Worm (Caenorhabditis elegans) whole organism, early embryonic: Measurements from ENCODE around the gene gst-17.

Experiments
- B0310.2 ChIP-seq: sonication (generic microtip); optimal IDR thresholded peaks from 2 replicates; lab custom pipeline; 2016; ENCODE audit warnings: mild to moderate bottlenecking, missing genetic modification characterization, missing compliant biosample characterization
- aly-1 ChIP-seq: sonication (generic microtip); optimal IDR thresholded peaks from 2 replicates; lab custom pipeline; 2016; ENCODE audit warnings: missing genetic modification characterization, missing compliant biosample characterization
- ama-1 ChIP-seq: fragments of 150-350 bp; optimal IDR thresholded peaks from 2 replicates; lab custom pipeline; 2014
- ceh-13 ChIP-seq: fragments of 200-800 bp; sonication (Bioruptor generic); optimal IDR thresholded peaks from 2 replicates; lab custom pipeline; 2018; ENCODE audit warnings: mild to moderate bottlenecking, missing genetic modification characterization, missing compliant biosample characterization
- ceh-36 ChIP-seq: sonication (generic microtip); optimal IDR thresholded peaks from 2 replicates; lab custom pipeline; 2016; ENCODE audit warnings: missing genetic modification characterization, inconsistent platforms, missing compliant biosample characterization
- ets-7 ChIP-seq: sonication (generic microtip); optimal IDR thresholded peaks from 2 replicates; lab custom pipeline; 2016; ENCODE audit warnings: missing genotype, missing genetic modification characterization, missing compliant biosample characterization
- flt-1 ChIP-seq: fragments of 200-800 bp; sonication (Bioruptor generic); IDR thresholded peaks from 2 replicates; pipeline ENCODE4 v1.3.6; 2022; ENCODE audit warnings: missing genetic modification characterization, missing compliant biosample characterization
- hmbx-1 ChIP-seq: sonication (generic microtip); optimal IDR thresholded peaks from 2 replicates; lab custom pipeline; 2016; ENCODE audit warnings: mild to moderate bottlenecking, missing genetic modification characterization, missing compliant biosample characterization
- hmg-4 ChIP-seq: fragments of 200-800 bp; sonication (Bioruptor generic); optimal IDR thresholded peaks from 2 replicates; lab custom pipeline; 2018; ENCODE audit warnings: mild to moderate bottlenecking, missing genetic modification characterization, missing compliant biosample characterization
- hnd-1 ChIP-seq: sonication (generic microtip); optimal IDR thresholded peaks from 2 replicates; lab custom pipeline; 2016; ENCODE audit warnings: missing genetic modification characterization, missing compliant biosample characterization
- scrt-1 ChIP-seq: fragments of 200-800 bp; sonication (Bioruptor generic); IDR thresholded peaks from 2 replicates; pipeline ENCODE4 v1.3.6; 2022; ENCODE audit warnings: missing genetic modification characterization, missing compliant biosample characterization
- sea-1 ChIP-seq: fragments of 200-800 bp; sonication (Bioruptor generic); conservative IDR thresholded peaks from 2 replicates; pipeline ENCODE4 v1.3.6; 2022; ENCODE audit warnings: missing genetic modification characterization, missing compliant biosample characterization
- tbx-11 ChIP-seq: fragments of 200-800 bp; sonication (Bioruptor generic); IDR thresholded peaks from 2 replicates; pipeline ENCODE4 v1.3.6; 2022; ENCODE audit warnings: missing genetic modification characterization, missing compliant biosample characterization
- tra-4 ChIP-seq: sonication (generic microtip); optimal IDR thresholded peaks from 2 replicates; lab custom pipeline; 2017; ENCODE audit warnings: missing genetic modification characterization, missing compliant biosample characterization

DNA sequence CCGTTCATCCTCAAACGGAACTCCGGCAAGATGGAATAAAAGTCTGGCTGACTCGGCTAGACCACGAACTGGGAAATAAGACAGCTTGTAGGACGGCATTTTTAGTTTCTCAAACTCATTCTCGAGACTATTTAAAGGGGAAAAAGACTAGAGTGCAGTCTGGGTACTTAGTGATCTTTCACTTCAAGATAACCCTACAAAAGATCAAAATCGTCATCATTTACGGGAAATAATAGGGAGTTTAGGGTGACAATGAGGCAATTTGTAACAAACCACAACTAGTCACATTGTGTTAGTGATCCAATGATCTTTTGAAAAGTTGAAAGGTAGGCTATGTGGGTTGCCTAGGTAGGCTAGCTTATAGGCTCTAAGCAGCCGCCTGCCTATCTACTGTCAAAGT, 14.6 kb downstream of the gst-17 start, which contains the start of gene gst-14:
- TF ChIP-seq ama-1 (lab: Kevin White, UChicago) (no peak), flt-1 (GFP tag; lab: Robert Waterston, UW) (no peak), hmbx-1 (tag; lab: Kevin White, UChicago) (no peak), scrt-1 (GFP tag; lab: Robert Waterston, UW) (no peak), hmg-4 (GFP tag; lab: Kevin White, UChicago) (no peak), ceh-13 (no peak), tbx-11 (no peak), ceh-36 (tag; lab: Kevin White, UChicago) (no peak), aly-1 (tag; lab: Kevin White, UChicago) (no peak), tra-4 (tag; lab: Kevin White, UChicago) (no peak), hnd-1 (tag; lab: Kevin White, UChicago) (no peak), B0310.2 (tag; lab: Kevin White, UChicago) (no peak), sea-1 (GFP tag; lab: Robert Waterston, UW) (no peak), ets-7 (tag; lab: Kevin White, UChicago) (no peak)
